Fruit fly (Drosophila melanogaster): ENCODE data around the gene CG15784.

Gene CG15784

DNA sequence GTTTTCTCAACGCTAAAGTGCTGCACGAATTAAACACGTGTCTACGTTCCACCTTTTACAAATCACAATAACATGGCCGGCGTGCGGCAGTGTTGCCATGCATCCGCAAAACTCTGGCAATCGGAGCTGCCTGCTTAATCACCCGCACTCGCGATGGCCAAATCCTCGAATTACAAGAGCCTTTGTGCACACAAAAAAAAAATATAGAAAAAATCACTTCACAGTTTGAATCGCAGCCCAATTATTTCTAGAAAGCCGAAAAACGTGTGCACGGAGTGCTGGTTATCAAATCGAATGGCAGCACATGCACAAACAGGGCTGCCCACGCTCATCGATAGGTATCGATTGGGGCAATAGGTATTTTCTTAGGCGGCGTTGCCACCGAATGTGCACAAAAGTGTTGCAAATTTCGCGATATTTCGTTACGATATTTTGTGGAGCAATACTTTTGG is 8.8 kb upstream of the CG15784 start, which contains the start of gene spoon (continued):
- TF ChIP-seq CG1602 (GFP tag; optimal IDR thresholded peaks at IDR 0.05): peak; percentile 19
- TF ChIP-seq Hsf (GFP tag; optimal IDR thresholded peaks at IDR 0.05): peak; percentile 31
- TF ChIP-seq CG12942 (GFP tag; optimal IDR thresholded peaks at IDR 0.05): peak; percentile 5
- no peak for TF ChIP-seq fru (optimal IDR thresholded peaks at IDR 0.05)
- peak; percentile 32 for TF ChIP-seq shn (GFP tag; optimal IDR thresholded peaks at IDR 0.05)
- no peak for TF ChIP-seq lov (optimal IDR thresholded peaks at IDR 0.05)
- no peak for TF ChIP-seq lov (GFP tag; IDR thresholded peaks at IDR 0.05)
- peak; percentile 93 for TF ChIP-seq Scr (GFP tag; IDR thresholded peaks at IDR 0.05; ENCODE audit: partially characterized antibody)
- TF ChIP-seq CG16815 (GFP tag; optimal IDR thresholded peaks at IDR 0.05): no peak
- peak; percentile 86 for TF ChIP-seq tna (GFP tag; IDR thresholded peaks at IDR 0.05; ENCODE audit: partially characterized antibody)
- TF ChIP-seq CG30403 (GFP tag; optimal IDR thresholded peaks at IDR 0.05): no peak
- TF ChIP-seq dati (GFP tag; IDR thresholded peaks at IDR 0.05): no peak
- TF ChIP-seq CG7786 (GFP tag; optimal IDR thresholded peaks at IDR 0.05): peak; percentile 6
- no peak for TF ChIP-seq CG10959 (GFP tag; IDR thresholded peaks at IDR 0.05)
- TF ChIP-seq Fer3 (tag; optimal IDR thresholded peaks at IDR 0.05): no peak
- no peak for TF ChIP-seq B-H1 (GFP tag; IDR thresholded peaks at IDR 0.05)
- TF ChIP-seq YL-1 (GFP tag; optimal IDR thresholded peaks at IDR 0.05): no peak
- no peak for TF ChIP-seq CG8388 (GFP tag; optimal IDR thresholded peaks at IDR 0.05)
- TF ChIP-seq CG12299 (tag; optimal IDR thresholded peaks at IDR 0.05): no peak
- TF ChIP-seq chm (GFP tag; IDR thresholded peaks at IDR 0.05): no peak
- TF ChIP-seq caup (GFP tag; optimal IDR thresholded peaks at IDR 0.05; ENCODE audit: severe bottlenecking): no peak
- TF ChIP-seq nmo (GFP tag; optimal IDR thresholded peaks at IDR 0.05): peak; percentile 16
- TF ChIP-seq fd3F (GFP tag; optimal IDR thresholded peaks at IDR 0.05): no peak
- TF ChIP-seq slp2 (GFP tag; optimal IDR thresholded peaks at IDR 0.05): no peak
- peak; percentile 96 for TF ChIP-seq BEAF-32 (GFP tag; optimal IDR thresholded peaks at IDR 0.05)
- no peak for TF ChIP-seq BtbVII (GFP tag; optimal IDR thresholded peaks at IDR 0.05)
- TF ChIP-seq grau (tag; optimal IDR thresholded peaks at IDR 0.05): no peak
- TF ChIP-seq CG6813 (GFP tag; optimal IDR thresholded peaks at IDR 0.05): no peak
- no peak for TF ChIP-seq CG31365 (tag; optimal IDR thresholded peaks at IDR 0.05)
- peak; percentile 92 for TF ChIP-seq dm (GFP tag; optimal IDR thresholded peaks at IDR 0.05)
- TF ChIP-seq zen (tag; optimal IDR thresholded peaks at IDR 0.05): no peak
- TF ChIP-seq al (GFP tag; IDR thresholded peaks at IDR 0.05): no peak
- TF ChIP-seq gsb (GFP tag; IDR thresholded peaks at IDR 0.05): no peak
- TF ChIP-seq gem (tag; optimal IDR thresholded peaks at IDR 0.05): no peak
- TF ChIP-seq CG3838 (GFP tag; optimal IDR thresholded peaks at IDR 0.05): no peak
- peak; percentile 49 for TF ChIP-seq CG1792 (GFP tag; optimal IDR thresholded peaks at IDR 0.05)
- TF ChIP-seq CG18619 (GFP tag; optimal IDR thresholded peaks at IDR 0.05): no peak
- peak; percentile 65 for TF ChIP-seq pho (GFP tag; optimal IDR thresholded peaks at IDR 0.05)
- TF ChIP-seq eve (GFP tag; optimal IDR thresholded peaks at IDR 0.05): no peak
- peak; percentile 47 for TF ChIP-seq Ptx1 (GFP tag; IDR thresholded peaks at IDR 0.05)
- TF ChIP-seq CG4282 (GFP tag; optimal IDR thresholded peaks at IDR 0.05): no peak
- no peak for TF ChIP-seq unpg (GFP tag; optimal IDR thresholded peaks at IDR 0.05)
- no peak for TF ChIP-seq Poxn (GFP tag; IDR thresholded peaks at IDR 0.05)
- peak; percentile 71 for TF ChIP-seq CG1603 (tag; optimal IDR thresholded peaks at IDR 0.05)
- no peak for TF ChIP-seq CG43689 (GFP tag; IDR thresholded peaks at IDR 0.05)
- TF ChIP-seq trh (GFP tag; optimal IDR thresholded peaks at IDR 0.05): no peak
- TF ChIP-seq CG2875 (GFP tag; optimal IDR thresholded peaks at IDR 0.05): no peak
- TF ChIP-seq so (GFP tag; IDR thresholded peaks at IDR 0.05): no peak
- TF ChIP-seq Xbp1 (GFP tag; optimal IDR thresholded peaks at IDR 0.05): peak; percentile 26
- no peak for TF ChIP-seq Kr (GFP tag; optimal IDR thresholded peaks at IDR 0.05)
- no peak for TF ChIP-seq stc (GFP tag; IDR thresholded peaks at IDR 0.05)
- no peak for TF ChIP-seq CG8089 (GFP tag; optimal IDR thresholded peaks at IDR 0.05)
